Fruit fly (Drosophila melanogaster): Measurements from ENCODE around the gene Sgs8.

Sgs8 gene

DNA sequence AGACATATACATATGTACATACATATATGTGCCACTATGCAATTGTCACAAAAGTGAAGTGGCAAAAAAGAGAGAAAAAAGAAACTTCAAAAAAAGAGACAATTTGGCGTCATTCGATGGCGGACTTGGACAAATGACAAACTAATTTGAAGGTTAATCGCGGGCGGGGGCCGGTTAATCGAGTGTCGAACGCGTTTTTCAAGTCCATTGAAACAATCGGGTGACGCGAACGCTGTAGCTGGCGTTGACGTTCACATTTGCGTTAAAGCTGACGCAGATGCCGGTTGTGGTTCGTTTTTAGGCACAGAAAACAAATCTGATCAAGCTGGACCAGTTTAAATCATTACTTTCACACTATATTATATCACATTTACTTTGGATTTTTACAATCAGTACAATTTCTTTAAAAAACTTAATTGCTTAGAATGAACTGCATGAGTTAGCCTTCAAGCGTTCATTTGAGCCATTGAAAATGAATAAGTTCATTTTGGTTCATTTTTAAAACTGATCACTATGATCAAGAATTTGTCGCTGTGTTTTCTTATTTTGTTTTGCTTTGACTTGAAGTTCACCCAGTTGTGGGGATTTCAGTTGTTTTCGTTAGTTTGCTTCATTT lies 24.6 kb upstream of the Sgs8 start:
- peak; percentile 13; the same call in 1 of the 3 replicates for TF ChIP-seq Aef1 (GFP tag; IDR thresholded peaks at IDR 0.05)
- TF ChIP-seq en (GFP tag; optimal IDR thresholded peaks at IDR 0.05): peak; percentile 29
- peak; percentile 30 for TF ChIP-seq CG9437 (GFP tag; optimal IDR thresholded peaks at IDR 0.05)
- peak; percentile 68 for TF ChIP-seq dmrt99B (tag; optimal IDR thresholded peaks at IDR 0.05)
- no peak for TF ChIP-seq pfk (GFP tag; optimal IDR thresholded peaks at IDR 0.05)
- TF ChIP-seq stc (GFP tag; IDR thresholded peaks at IDR 0.05): no peak
- TF ChIP-seq sna (GFP tag; IDR thresholded peaks at IDR 0.05; ENCODE audit: partially characterized antibody): no peak
- no peak for TF ChIP-seq sd (tag; optimal IDR thresholded peaks at IDR 0.05)
- peak; percentile 69 for TF ChIP-seq gem (tag; optimal IDR thresholded peaks at IDR 0.05)
- TF ChIP-seq Dbx (GFP tag; IDR thresholded peaks at IDR 0.05): no peak
- no peak for TF ChIP-seq Drgx (GFP tag; IDR thresholded peaks at IDR 0.05)
- no peak for TF ChIP-seq Deaf1 (tag; optimal IDR thresholded peaks at IDR 0.05)
- TF ChIP-seq CoRest (tag; optimal IDR thresholded peaks at IDR 0.05): peak; percentile 58
- TF ChIP-seq Antp (GFP tag; optimal IDR thresholded peaks at IDR 0.05): no peak
- TF ChIP-seq CG4730 (GFP tag; IDR thresholded peaks at IDR 0.05): no peak
- peak; percentile 11 for TF ChIP-seq NC2α (GFP tag; optimal IDR thresholded peaks at IDR 0.05)
- peak; percentile 32 for TF ChIP-seq NfI (GFP tag; optimal IDR thresholded peaks at IDR 0.05)
- no peak; the same call in 1 of the 2 replicates for TF ChIP-seq MBD-R2 (GFP tag; IDR thresholded peaks at IDR 0.05)
- TF ChIP-seq nom (GFP tag; optimal IDR thresholded peaks at IDR 0.05): no peak
- TF ChIP-seq CG13287 (GFP tag; IDR thresholded peaks at IDR 0.05; ENCODE audit: partially characterized antibody): no peak
- TF ChIP-seq CG4820 (GFP tag; optimal IDR thresholded peaks at IDR 0.05): no peak
- TF ChIP-seq CG9932 (GFP tag; IDR thresholded peaks at IDR 0.05): peak; percentile 63
- TF ChIP-seq CG2889 (GFP tag; IDR thresholded peaks at IDR 0.05): no peak
- no peak for TF ChIP-seq bab2 (GFP tag; optimal IDR thresholded peaks at IDR 0.05)
- peak; percentile 8 for TF ChIP-seq slp2 (GFP tag; optimal IDR thresholded peaks at IDR 0.05)
- no peak for TF ChIP-seq CTCF (GFP tag; optimal IDR thresholded peaks at IDR 0.05)
- 0 out of 3 replicates have a peak, but pooled peaks have one; percentile 5 for TF ChIP-seq H15 (GFP tag; IDR thresholded peaks at IDR 0.05)
- TF ChIP-seq CG4707 (GFP tag; optimal IDR thresholded peaks at IDR 0.05): no peak
- TF ChIP-seq CG17802 (tag; optimal IDR thresholded peaks at IDR 0.05): no peak
- no peak for TF ChIP-seq CG4854 (GFP tag; optimal IDR thresholded peaks at IDR 0.05)
- no peak for TF ChIP-seq lola (GFP tag; optimal IDR thresholded peaks at IDR 0.05)
- TF ChIP-seq CG6689 (GFP tag; IDR thresholded peaks at IDR 0.05): 0 out of 2 replicates have a peak, but pooled peaks have one; percentile 23
- no peak for TF ChIP-seq Bgb (GFP tag; IDR thresholded peaks at IDR 0.05; ENCODE audit: partially characterized antibody)
- peak; percentile 63 for TF ChIP-seq CG8924 (tag; optimal IDR thresholded peaks at IDR 0.05)
- TF ChIP-seq Spps (tag; optimal IDR thresholded peaks at IDR 0.05): no peak
- no peak for TF ChIP-seq sqz (GFP tag; optimal IDR thresholded peaks at IDR 0.05)
- no peak for TF ChIP-seq lbe (GFP tag; optimal IDR thresholded peaks at IDR 0.05)
- TF ChIP-seq CG7963 (GFP tag; IDR thresholded peaks at IDR 0.05; ENCODE audit: partially characterized antibody): no peak
- TF ChIP-seq Gug (GFP tag; IDR thresholded peaks at IDR 0.05): no peak
- TF ChIP-seq Scr (GFP tag; IDR thresholded peaks at IDR 0.05; ENCODE audit: partially characterized antibody): no peak
- TF ChIP-seq CG10321 (GFP tag; IDR thresholded peaks at IDR 0.05): no peak
- peak; percentile 48 for TF ChIP-seq Sox102F (GFP tag; optimal IDR thresholded peaks at IDR 0.05)
- TF ChIP-seq Atf-2 (GFP tag; optimal IDR thresholded peaks at IDR 0.05): peak; percentile 13
- no peak for TF ChIP-seq CG9876 (GFP tag; optimal IDR thresholded peaks at IDR 0.05)
- no peak for TF ChIP-seq CG16813 (GFP tag; IDR thresholded peaks at IDR 0.05; ENCODE audit: partially characterized antibody)
- no peak for TF ChIP-seq cg (GFP tag; optimal IDR thresholded peaks at IDR 0.05)
- TF ChIP-seq CG3407 (GFP tag; optimal IDR thresholded peaks at IDR 0.05): no peak
- peak; percentile 13 for TF ChIP-seq CG13894 (tag; optimal IDR thresholded peaks at IDR 0.05)
- no peak for TF ChIP-seq cad (GFP tag; optimal IDR thresholded peaks at IDR 0.05)
- no peak for TF ChIP-seq aop (GFP tag; IDR thresholded peaks at IDR 0.05)
